Worm (Caenorhabditis elegans) whole organism, late embryonic: Measurements from ENCODE around the gene unc-58.

Experiments
- T23F11.4 ChIP-seq: fragments of 200-800 bp; sonication (Bioruptor generic); optimal IDR thresholded peaks from 2 replicates; lab custom pipeline; 2018; ENCODE audit warnings: mild to moderate bottlenecking, missing genetic modification characterization, missing compliant biosample characterization
- Y22D7AL.16 ChIP-seq: sonication (generic microtip); optimal IDR thresholded peaks from 2 replicates; lab custom pipeline; 2016; ENCODE audit warnings: missing genetic modification characterization, missing compliant biosample characterization
- ahr-1 ChIP-seq: sonication (generic microtip); optimal IDR thresholded peaks from 2 replicates; lab custom pipeline; 2016; ENCODE audit warnings: missing genetic modification characterization, missing compliant biosample characterization
- ceh-18 ChIP-seq: sonication (generic microtip); optimal IDR thresholded peaks from 2 replicates; lab custom pipeline; 2016; ENCODE audit warnings: missing genetic modification characterization, missing compliant biosample characterization
- ceh-19 ChIP-seq: fragments of 200-800 bp; sonication (Bioruptor generic); optimal IDR thresholded peaks from 2 replicates; lab custom pipeline; 2018; ENCODE audit warnings: mild to moderate bottlenecking, missing genetic modification characterization, missing compliant biosample characterization
- ceh-22 ChIP-seq: sonication (generic microtip); optimal IDR thresholded peaks from 2 replicates; lab custom pipeline; 2017; ENCODE audit warnings: missing biosample characterization, missing genetic modification characterization
- ceh-30 ChIP-seq: fragments of 150-350 bp; optimal IDR thresholded peaks from 2 replicates; lab custom pipeline; 2014; ENCODE audit warnings: missing biosample characterization, missing genetic modification characterization
- ceh-31 ChIP-seq: sonication (generic microtip); optimal IDR thresholded peaks from 2 replicates; lab custom pipeline; 2016; ENCODE audit warnings: missing genetic modification characterization, missing compliant biosample characterization
- ceh-34 ChIP-seq: sonication (generic microtip); optimal IDR thresholded peaks from 2 replicates; lab custom pipeline; 2016; ENCODE audit warnings: mild to moderate bottlenecking, missing genetic modification characterization, missing compliant biosample characterization
- ceh-45 ChIP-seq: fragments of 200-800 bp; sonication (Bioruptor generic); IDR thresholded peaks from 2 replicates; pipeline ENCODE4 v1.3.6; 2022; ENCODE audit warnings: missing genetic modification reagents, missing genetic modification characterization, missing compliant biosample characterization
- ceh-48 ChIP-seq: sonication (generic microtip); optimal IDR thresholded peaks from 2 replicates; lab custom pipeline; 2016; ENCODE audit warnings: missing genetic modification characterization, inconsistent platforms, missing compliant biosample characterization
- ceh-9 ChIP-seq: sonication (generic microtip); optimal IDR thresholded peaks from 2 replicates; lab custom pipeline; 2016; ENCODE audit warnings: mild to moderate bottlenecking, missing genetic modification characterization, inconsistent platforms, missing compliant biosample characterization
- che-1 ChIP-seq: sonication (generic microtip); optimal IDR thresholded peaks from 2 replicates; lab custom pipeline; 2016; ENCODE audit warnings: mild to moderate bottlenecking, missing genetic modification characterization, missing compliant biosample characterization
- dve-1 ChIP-seq: sonication (generic microtip); optimal IDR thresholded peaks from 2 replicates; lab custom pipeline; 2017; ENCODE audit warnings: antibody characterized with exemption, mild to moderate bottlenecking, missing genetic modification characterization, missing compliant biosample characterization
- elt-4 ChIP-seq: sonication (generic microtip); optimal IDR thresholded peaks from 2 replicates; lab custom pipeline; 2016; ENCODE audit warnings: missing genetic modification characterization, missing compliant biosample characterization
- ets-4 ChIP-seq: sonication (generic microtip); optimal IDR thresholded peaks from 2 replicates; lab custom pipeline; 2016; ENCODE audit warnings: missing genetic modification characterization, missing compliant biosample characterization
- eyg-1 ChIP-seq: sonication (generic microtip); optimal IDR thresholded peaks from 2 replicates; lab custom pipeline; 2016; ENCODE audit warnings: missing genotype, missing genetic modification characterization, missing compliant biosample characterization
- fax-1 ChIP-seq: sonication (generic microtip); optimal IDR thresholded peaks from 2 replicates; lab custom pipeline; 2016; ENCODE audit warnings: missing genotype, missing genetic modification characterization, missing compliant biosample characterization
- fkh-10 ChIP-seq: fragments of 150-350 bp; optimal IDR thresholded peaks from 2 replicates; lab custom pipeline; 2014; ENCODE audit warnings: missing biosample characterization, missing genetic modification reagents, missing genetic modification characterization
- fkh-6 ChIP-seq: sonication (generic microtip); optimal IDR thresholded peaks from 2 replicates; lab custom pipeline; 2016; ENCODE audit warnings: missing genetic modification characterization, missing compliant biosample characterization
- hlh-13 ChIP-seq: fragments of 200-800 bp; sonication (Bioruptor generic); optimal IDR thresholded peaks from 2 replicates; lab custom pipeline; 2018; ENCODE audit warnings: mild to moderate bottlenecking, missing genetic modification characterization, missing compliant biosample characterization
- hlh-15 ChIP-seq: sonication (generic microtip); optimal IDR thresholded peaks from 2 replicates; lab custom pipeline; 2016; ENCODE audit warnings: missing genetic modification characterization, missing compliant biosample characterization
- hlh-30 ChIP-seq: sonication (generic microtip); optimal IDR thresholded peaks from 2 replicates; lab custom pipeline; 2017; ENCODE audit warnings: antibody characterized with exemption, missing genetic modification characterization, missing compliant biosample characterization; ENCODE audit not compliant: insufficient read depth
- lim-6 ChIP-seq: sonication (generic microtip); optimal IDR thresholded peaks from 2 replicates; lab custom pipeline; 2016; ENCODE audit warnings: missing genetic modification characterization, missing compliant biosample characterization
- nfya-1 ChIP-seq: sonication (generic microtip); optimal IDR thresholded peaks from 2 replicates; lab custom pipeline; 2017; ENCODE audit warnings: missing genetic modification characterization, mild to moderate bottlenecking, missing compliant biosample characterization, antibody characterized with exemption, moderate library complexity
- nhr-232 ChIP-seq: sonication (generic microtip); optimal IDR thresholded peaks from 2 replicates; lab custom pipeline; 2016; ENCODE audit warnings: missing genetic modification characterization, missing compliant biosample characterization
- npax-4 ChIP-seq: sonication (generic microtip); optimal IDR thresholded peaks from 2 replicates; lab custom pipeline; 2016; ENCODE audit warnings: missing genetic modification characterization, missing compliant biosample characterization
- odd-2 ChIP-seq: sonication (generic microtip); optimal IDR thresholded peaks from 2 replicates; lab custom pipeline; 2017; ENCODE audit warnings: antibody characterized with exemption, mild to moderate bottlenecking, missing genetic modification characterization, missing compliant biosample characterization
- pag-3 ChIP-seq: sonication (generic microtip); optimal IDR thresholded peaks from 2 replicates; lab custom pipeline; 2016; ENCODE audit warnings: missing compliant biosample characterization, missing genetic modification characterization, borderline replicate concordance
- pat-9 ChIP-seq: fragments of 200-800 bp; sonication (Bioruptor generic); optimal IDR thresholded peaks from 2 replicates; lab custom pipeline; 2018; ENCODE audit warnings: mild to moderate bottlenecking, missing genetic modification characterization, moderate library complexity, missing compliant biosample characterization
- pax-1 ChIP-seq: fragments of 150-350 bp; optimal IDR thresholded peaks from 2 replicates; lab custom pipeline; 2014; ENCODE audit warnings: missing biosample characterization, missing genetic modification characterization
- pha-4 ChIP-seq: fragments of 150-350 bp; optimal IDR thresholded peaks from 2 replicates; lab custom pipeline; 2018; ENCODE audit warnings: missing biosample characterization, missing genetic modification reagents, missing genetic modification characterization
- pqm-1 ChIP-seq: sonication (generic microtip); optimal IDR thresholded peaks from 2 replicates; lab custom pipeline; 2016; ENCODE audit warnings: missing genetic modification characterization, missing compliant biosample characterization
- ref-2 ChIP-seq: sonication (generic microtip); optimal IDR thresholded peaks from 2 replicates; lab custom pipeline; 2016; ENCODE audit warnings: missing genetic modification characterization, missing compliant biosample characterization
- sox-2 ChIP-seq: fragments of 200-800 bp; sonication (Bioruptor generic); IDR thresholded peaks from 2 replicates; pipeline ENCODE4 v1.3.6; 2022; ENCODE audit warnings: missing genetic modification reagents, missing genetic modification characterization, missing compliant biosample characterization
- sox-4 ChIP-seq: sonication (generic microtip); optimal IDR thresholded peaks from 2 replicates; lab custom pipeline; 2017; ENCODE audit warnings: mild to moderate bottlenecking, missing genetic modification characterization, inconsistent platforms, missing compliant biosample characterization
- syd-9 ChIP-seq: sonication (generic microtip); optimal IDR thresholded peaks from 2 replicates; lab custom pipeline; 2016; ENCODE audit warnings: mild to moderate bottlenecking, missing genetic modification characterization, moderate library complexity, missing compliant biosample characterization
- tbx-2 ChIP-seq: sonication (generic microtip); optimal IDR thresholded peaks from 2 replicates; lab custom pipeline; 2016; ENCODE audit warnings: missing genetic modification characterization, missing compliant biosample characterization
- ttx-3 ChIP-seq: sonication (generic microtip); optimal IDR thresholded peaks from 2 replicates; lab custom pipeline; 2016; ENCODE audit warnings: missing genetic modification reagents, missing genetic modification characterization, missing compliant biosample characterization
- unc-42 ChIP-seq: sonication (generic microtip); optimal IDR thresholded peaks from 2 replicates; lab custom pipeline; 2016; ENCODE audit warnings: missing genotype, missing genetic modification characterization, missing compliant biosample characterization
- unc-55 ChIP-seq: sonication (generic microtip); optimal IDR thresholded peaks from 2 replicates; lab custom pipeline; 2017; ENCODE audit warnings: missing biosample characterization, missing genetic modification reagents, missing genetic modification characterization
- unc-86 ChIP-seq: sonication (generic microtip); optimal IDR thresholded peaks from 2 replicates; lab custom pipeline; 2016; ENCODE audit warnings: missing genetic modification characterization, missing compliant biosample characterization

unc-58 gene

DNA sequence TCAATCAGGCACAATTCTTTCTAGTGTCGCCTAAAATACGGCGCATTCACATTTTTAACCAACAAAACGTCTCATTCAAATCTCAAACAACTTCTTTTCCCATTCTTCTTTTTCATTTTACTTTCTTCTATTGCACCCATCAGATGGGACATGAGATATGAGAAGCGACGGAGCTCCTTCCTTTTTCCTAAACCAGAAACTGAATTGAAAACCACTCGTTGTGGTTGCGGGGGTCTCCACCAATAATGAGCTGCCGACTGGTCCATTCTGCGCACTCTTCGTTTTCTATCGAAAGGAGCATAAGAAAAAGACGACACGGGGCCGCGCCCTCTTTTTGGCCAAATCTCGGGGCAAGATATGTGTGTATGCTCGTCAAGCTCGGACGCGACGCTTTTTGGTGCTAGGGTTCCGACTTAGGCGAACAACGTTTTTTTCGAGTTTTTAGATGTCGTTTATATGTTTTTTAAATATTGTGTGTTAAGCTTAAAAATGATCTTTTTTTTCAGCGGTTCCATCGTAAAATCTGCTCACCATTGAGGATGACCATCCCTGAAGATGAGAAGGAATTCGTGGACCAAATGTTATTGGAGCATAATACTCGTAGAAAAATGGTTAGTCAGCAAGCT lies 21.4 kb upstream of the unc-58 start, which contains the start of gene F09B9.5:
F09B9.5 (plus strand) TSS at position 501 of the 626 bp plus-strand sequence.
- TF ChIP-seq hlh-15 (tag; lab: Kevin White, UChicago) = no peak
- TF ChIP-seq fkh-10 (GFP tag; lab: Kevin White, UChicago) = no peak
- no peak for TF ChIP-seq ceh-9 (tag; lab: Kevin White, UChicago)
- no peak for TF ChIP-seq fax-1
- TF ChIP-seq nfya-1 (tag; lab: Kevin White, UChicago) = peak; percentile 27
- peak; percentile 27 for TF ChIP-seq unc-42 (tag; lab: Kevin White, UChicago)
- no peak for TF ChIP-seq ahr-1 (tag; lab: Kevin White, UChicago)
- TF ChIP-seq pat-9 = no peak
- TF ChIP-seq odd-2 = no peak
- TF ChIP-seq ceh-48 (tag; lab: Kevin White, UChicago) = no peak
- TF ChIP-seq sox-2 (GFP tag; lab: Robert Waterston, UW) = no peak
- TF ChIP-seq dve-1 (tag; lab: Kevin White, UChicago) = no peak
- TF ChIP-seq che-1 (tag; lab: Kevin White, UChicago) = no peak
- TF ChIP-seq, all 69 proteins: peak for 2

DNA sequence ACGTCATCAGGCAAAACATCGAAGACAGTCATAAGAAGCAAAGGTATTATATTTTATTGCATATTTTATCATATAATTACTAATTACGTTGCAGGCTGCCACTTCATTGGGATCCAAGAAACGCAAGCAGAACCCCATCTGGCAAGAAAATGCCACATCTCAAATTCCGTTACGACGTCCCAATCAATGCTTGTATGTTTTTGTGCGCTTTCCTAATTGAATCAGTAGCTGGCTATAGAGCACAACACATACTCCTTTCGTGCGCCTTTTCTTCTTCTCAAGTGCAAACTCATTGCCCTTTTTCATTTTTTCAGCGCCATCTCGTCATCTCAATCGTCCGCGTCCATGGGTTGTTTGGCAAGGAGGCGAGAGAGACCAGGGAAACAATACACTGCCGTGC lies 17.9 kb upstream of the unc-58 start:
- TF ChIP-seq unc-42 (tag; lab: Kevin White, UChicago) (peak; percentile 85), eyg-1 (no peak), npax-4 (no peak), nhr-232 (no peak)

- TF ChIP-seq sox-4 (tag; lab: Kevin White, UChicago) (no peak), pag-3 (no peak), unc-86 (tag; lab: Kevin White, UChicago) (no peak), ref-2 (tag; lab: Kevin White, UChicago) (peak; percentile 11)
- TF ChIP-seq, all 69 proteins: peak for 1
Measured at ce11 chrX:10148235-10148872, 15.4 kb upstream of the unc-58 start.

ce11 chrX:10147236-10147635 lies 14.3 kb upstream of the unc-58 start:
- TF ChIP-seq che-1 (tag; lab: Kevin White, UChicago) (no peak), unc-55 (GFP tag; lab: Kevin White, UChicago) (peak; percentile 26)

DNA sequence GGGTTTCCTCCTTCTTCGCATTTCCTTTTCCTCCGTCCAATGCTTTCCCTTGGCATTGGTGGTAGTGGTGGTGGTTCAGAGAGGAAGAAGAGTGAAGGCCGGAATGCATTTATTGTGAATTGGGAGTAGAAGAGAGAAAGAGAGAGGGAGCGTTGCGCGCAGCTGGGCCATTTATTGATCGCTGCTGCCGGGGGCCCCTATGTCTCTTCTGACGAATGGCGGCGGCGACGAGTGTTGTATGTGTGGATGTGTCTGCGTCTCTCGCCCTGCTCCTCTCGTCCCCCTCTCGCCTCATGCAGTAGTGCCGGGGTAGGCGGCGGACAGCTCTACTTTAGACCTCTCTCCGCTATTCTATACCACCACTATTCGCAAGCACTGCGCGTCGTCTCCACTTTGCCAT lies 13.6 kb upstream of the unc-58 start, which contains the start of gene unc-115:
unc-115 (plus strand) TSS at position 301 of the 400 bp plus-strand sequence.
- TF ChIP-seq fax-1 = no peak
- TF ChIP-seq syd-9 (tag; lab: Kevin White, UChicago) = peak; percentile 61
- peak; percentile 50 for TF ChIP-seq hlh-30 (tag; lab: Kevin White, UChicago)
- TF ChIP-seq pqm-1 (tag; lab: Kevin White, UChicago) = no peak
- peak; percentile 96 for TF ChIP-seq unc-55 (GFP tag; lab: Kevin White, UChicago)
- no peak for TF ChIP-seq ttx-3 (tag; lab: Kevin White, UChicago)
- TF ChIP-seq npax-4 = no peak
- peak; percentile 57 for TF ChIP-seq ets-4
- no peak for TF ChIP-seq hlh-13 (GFP tag; lab: Kevin White, UChicago)
- TF ChIP-seq odd-2 = no peak
- TF ChIP-seq pax-1 (tag; lab: Kevin White, UChicago) = no peak
- TF ChIP-seq ceh-9 (tag; lab: Kevin White, UChicago) = no peak
- TF ChIP-seq fkh-6 (tag; lab: Kevin White, UChicago) = peak; percentile 35
- TF ChIP-seq pat-9 = no peak
- TF ChIP-seq tbx-2 = peak; percentile 92
- TF ChIP-seq ceh-30 (tag; lab: Kevin White, UChicago) = no peak
- TF ChIP-seq elt-4 (tag; lab: Kevin White, UChicago) = no peak
- TF ChIP-seq T23F11.4 (GFP tag; lab: Kevin White, UChicago) = peak; percentile 74
- TF ChIP-seq ceh-18 (tag; lab: Kevin White, UChicago) = peak; percentile 91
- peak; percentile 50 for TF ChIP-seq nhr-232
- TF ChIP-seq lim-6 = peak; percentile 18
- no peak for TF ChIP-seq pha-4 (tag; lab: Kevin White, UChicago)
- TF ChIP-seq ceh-45 (GFP tag; lab: Robert Waterston, UW) = no peak
- peak; percentile 20 for TF ChIP-seq unc-86 (tag; lab: Kevin White, UChicago)
- peak; percentile 24 for TF ChIP-seq ceh-19 (GFP tag; lab: Kevin White, UChicago)
- TF ChIP-seq ceh-34 = peak; percentile 88
- TF ChIP-seq fkh-10 (GFP tag; lab: Kevin White, UChicago) = no peak
- TF ChIP-seq ahr-1 (tag; lab: Kevin White, UChicago) = no peak
- peak; percentile 94 for TF ChIP-seq ceh-31 (tag; lab: Kevin White, UChicago)
- TF ChIP-seq ceh-22 (tag; lab: Kevin White, UChicago) = no peak
- TF ChIP-seq ceh-48 (tag; lab: Kevin White, UChicago) = peak; percentile 97
- TF ChIP-seq Y22D7AL.16 (tag; lab: Kevin White, UChicago) = no peak
